Fruit fly (Drosophila melanogaster) whole organism, embryonic: ENCODE data around the gene Hnf4.

Experiments used
- ATbp ChIP-seq: fragments of 200-800 bp; sonication (Bioruptor generic); optimal IDR thresholded peaks from 2 replicates; lab custom pipeline; 2017; ENCODE audit warnings: missing biosample characterization, mild to moderate bottlenecking, missing genetic modification characterization, missing genetic modification reagents
- Adf1 ChIP-seq: fragments of 200-800 bp; sonication (Bioruptor generic); IDR thresholded peaks from 2 replicates; pipeline ENCODE4 v1.3.6; 2022; ENCODE audit warnings: missing biosample characterization, missing genetic modification characterization
- Aef1 ChIP-seq: fragments of 200-800 bp; sonication (Bioruptor generic); IDR thresholded peaks from 3 replicates; pipeline ENCODE4 v1.3.6; 2022; ENCODE audit warnings: missing biosample characterization, missing genetic modification characterization
- Atf6 ChIP-seq: fragments of 200-800 bp; sonication (Bioruptor generic); IDR thresholded peaks from 2 replicates; pipeline ENCODE4 v1.3.6; 2022; ENCODE audit warnings: missing biosample characterization, missing genetic modification characterization
- Awh ChIP-seq: fragments of 200-800 bp; sonication (Bioruptor generic); IDR thresholded peaks from 2 replicates; pipeline ENCODE4, ENCODE4 v1.3.6; 2022; ENCODE audit warnings: missing biosample characterization, missing genetic modification characterization
- CG10366 ChIP-seq: fragments of 200-800 bp; sonication (Bioruptor generic); IDR thresholded peaks from 2 replicates; pipeline ENCODE4 v1.3.6; 2022; ENCODE audit warnings: missing biosample characterization, missing genetic modification characterization
- CG10565 ChIP-seq: fragments of 200-800 bp; sonication (Bioruptor generic); optimal IDR thresholded peaks from 3 replicates; lab custom pipeline; 2016; ENCODE audit warnings: missing biosample characterization, mild to moderate bottlenecking, missing genetic modification characterization
- CG11247 ChIP-seq: fragments of 200-800 bp; sonication (Bioruptor generic); IDR thresholded peaks from 2 replicates; pipeline ENCODE4 v1.3.6; 2022; ENCODE audit warnings: missing biosample characterization, missing genetic modification characterization
- CG11695 ChIP-seq: fragments of 200-800 bp; sonication (Bioruptor generic); IDR thresholded peaks from 3 replicates; pipeline ENCODE4 v1.3.6; 2022; ENCODE audit warnings: missing biosample characterization, missing genetic modification characterization
- CG14014 ChIP-seq: fragments of 200-800 bp; sonication (Bioruptor generic); IDR thresholded peaks from 2 replicates; pipeline ENCODE4 v1.3.6; 2022; ENCODE audit warnings: missing biosample characterization, missing genetic modification characterization
- CG14441 ChIP-seq: fragments of 200-800 bp; sonication (Bioruptor generic); IDR thresholded peaks from 2 replicates; pipeline ENCODE4 v1.3.6; 2022; ENCODE audit warnings: missing biosample characterization, missing genetic modification characterization
- CG15269 ChIP-seq: fragments of 200-800 bp; sonication (Bioruptor generic); optimal IDR thresholded peaks from 2 replicates; lab custom pipeline; 2018; ENCODE audit warnings: missing biosample characterization, mild to moderate bottlenecking, missing genetic modification characterization, moderate library complexity
- CG1603 ChIP-seq: fragments of 200-800 bp; sonication (Bioruptor generic); optimal IDR thresholded peaks from 2 replicates; lab custom pipeline; 2019; ENCODE audit warnings: missing biosample characterization, mild to moderate bottlenecking, missing genetic modification characterization, moderate library complexity
- CG2678 ChIP-seq: fragments of 200-800 bp; sonication (Bioruptor generic); optimal IDR thresholded peaks from 3 replicates; lab custom pipeline; 2019; ENCODE audit warnings: missing biosample characterization, mild to moderate bottlenecking, missing genetic modification characterization, moderate library complexity
- CG2712 ChIP-seq: fragments of 200-800 bp; optimal IDR thresholded peaks from 3 replicates; lab custom pipeline; 2019; ENCODE audit warnings: missing biosample characterization, mild to moderate bottlenecking, missing genetic modification characterization, moderate library complexity
- CG4730 ChIP-seq: fragments of 200-800 bp; sonication (Bioruptor generic); IDR thresholded peaks from 2 replicates; pipeline ENCODE4 v1.3.6; 2022; ENCODE audit warnings: missing biosample characterization, missing genetic modification characterization
- ERR ChIP-seq: fragments of 200-800 bp; sonication (Bioruptor generic); optimal IDR thresholded peaks from 2 replicates; lab custom pipeline; 2016; ENCODE audit warnings: missing biosample characterization, missing genetic modification characterization
- Gug ChIP-seq: fragments of 200-800 bp; sonication (Bioruptor generic); IDR thresholded peaks from 4 replicates; pipeline ENCODE4 v1.3.6; 2022; ENCODE audit warnings: missing biosample characterization, missing genetic modification characterization
- H15 ChIP-seq: fragments of 200-800 bp; sonication (Bioruptor generic); IDR thresholded peaks from 3 replicates; pipeline ENCODE4 v1.3.6; 2022; ENCODE audit warnings: missing biosample characterization, missing genetic modification characterization
- HLH4C ChIP-seq: fragments of 200-800 bp; sonication (Bioruptor generic); IDR thresholded peaks from 3 replicates; pipeline ENCODE4 v1.3.6; 2022; ENCODE audit warnings: missing biosample characterization, missing genetic modification characterization; ENCODE audit not compliant: partially characterized antibody
- Hey ChIP-seq: fragments of 200-800 bp; sonication (Bioruptor generic); optimal IDR thresholded peaks from 3 replicates; lab custom pipeline; 2018; ENCODE audit warnings: missing biosample characterization, mild to moderate bottlenecking, missing genetic modification characterization
- Hr51 ChIP-seq, 2 experiments: fragments of 200-800 bp; sonication (Bioruptor generic); optimal IDR thresholded peaks; 2 replicates in 1 of 2; 3 replicates in 1 of 2; lab custom pipeline; 2016 to 2018; ENCODE audit warnings: missing biosample characterization in 2 of 2, missing genetic modification characterization in 2 of 2, mild to moderate bottlenecking in 1 of 2, moderate library complexity in 1 of 2
- Max ChIP-seq: fragments of 200-800 bp; sonication (Bioruptor generic); optimal IDR thresholded peaks from 2 replicates; lab custom pipeline; 2016; ENCODE audit warnings: missing biosample characterization, mild to moderate bottlenecking, missing genetic modification characterization
- PHDP ChIP-seq: fragments of 200-800 bp; sonication (Bioruptor generic); optimal IDR thresholded peaks from 3 replicates; lab custom pipeline; 2018; ENCODE audit warnings: missing biosample characterization, mild to moderate bottlenecking, missing genetic modification characterization, moderate library complexity
- Rfx ChIP-seq: fragments of 200-800 bp; sonication (Bioruptor generic); IDR thresholded peaks from 2 replicates; pipeline ENCODE4 v1.3.6; 2022; ENCODE audit warnings: missing biosample characterization, missing genetic modification characterization
- Six4 ChIP-seq: fragments of 200-800 bp; sonication (Bioruptor generic); optimal IDR thresholded peaks from 2 replicates; lab custom pipeline; 2016; ENCODE audit warnings: missing biosample characterization, missing genetic modification characterization
- Sox100B ChIP-seq: fragments of 200-800 bp; sonication (Bioruptor generic); optimal IDR thresholded peaks from 3 replicates; lab custom pipeline; 2018; ENCODE audit warnings: missing biosample characterization, mild to moderate bottlenecking, missing genetic modification characterization
- Xbp1 ChIP-seq: fragments of 200-800 bp; sonication (Bioruptor generic); optimal IDR thresholded peaks from 3 replicates; lab custom pipeline; 2016; ENCODE audit warnings: missing biosample characterization, mild to moderate bottlenecking, missing genetic modification characterization
- ase ChIP-seq: fragments of 200-800 bp; sonication (Bioruptor generic); IDR thresholded peaks from 3 replicates; pipeline ENCODE4 v1.3.6; 2022; ENCODE audit warnings: missing biosample characterization, missing genetic modification characterization
- bbx ChIP-seq: fragments of 200-800 bp; sonication (Bioruptor generic); IDR thresholded peaks from 2 replicates; pipeline ENCODE4 v1.3.6; 2022; ENCODE audit warnings: missing biosample characterization, missing genetic modification characterization; ENCODE audit not compliant: partially characterized antibody
- bowl ChIP-seq: fragments of 200-800 bp; sonication (Bioruptor generic); IDR thresholded peaks from 2 replicates; pipeline ENCODE4 v1.3.6; 2022; ENCODE audit warnings: missing biosample characterization, missing genetic modification characterization
- chinmo ChIP-seq: fragments of 200-800 bp; sonication (Bioruptor generic); IDR thresholded peaks from 4 replicates; pipeline ENCODE4 v1.3.6; 2022; ENCODE audit warnings: missing biosample characterization, missing genetic modification characterization; ENCODE audit not compliant: partially characterized antibody
- corto ChIP-seq: fragments of 200-800 bp; sonication (Bioruptor generic); optimal IDR thresholded peaks from 2 replicates; lab custom pipeline; 2016; ENCODE audit warnings: missing biosample characterization, mild to moderate bottlenecking, missing genetic modification characterization, moderate library complexity
- crol ChIP-seq: fragments of 200-800 bp; sonication (Bioruptor generic); IDR thresholded peaks from 2 replicates; pipeline ENCODE4 v1.3.6; 2022; ENCODE audit warnings: missing biosample characterization, missing genetic modification characterization
- dmrt99B ChIP-seq: fragments of 200-800 bp; sonication (Bioruptor generic); optimal IDR thresholded peaks from 2 replicates; lab custom pipeline; 2018; ENCODE audit warnings: missing biosample characterization, mild to moderate bottlenecking, missing genetic modification characterization, moderate library complexity
- exex ChIP-seq: fragments of 200-800 bp; sonication (Bioruptor generic); optimal IDR thresholded peaks from 4 replicates; lab custom pipeline; 2018; ENCODE audit warnings: missing biosample characterization, mild to moderate bottlenecking, missing genetic modification characterization, moderate library complexity
- fd96Cb ChIP-seq: fragments of 200-800 bp; sonication (Bioruptor generic); optimal IDR thresholded peaks from 2 replicates; lab custom pipeline; 2018; ENCODE audit warnings: missing biosample characterization, mild to moderate bottlenecking, missing genetic modification characterization, moderate library complexity
- gsb ChIP-seq: fragments of 200-800 bp; sonication (Bioruptor generic); IDR thresholded peaks from 2 replicates; pipeline ENCODE4 v1.3.6; 2022; ENCODE audit warnings: missing biosample characterization, missing genetic modification characterization
- her ChIP-seq: fragments of 200-800 bp; sonication (Bioruptor generic); optimal IDR thresholded peaks from 2 replicates; lab custom pipeline; 2016; ENCODE audit warnings: missing biosample characterization, missing genetic modification characterization
- jumu ChIP-seq: fragments of 200-800 bp; sonication (Bioruptor generic); optimal IDR thresholded peaks from 3 replicates; lab custom pipeline; 2016; ENCODE audit warnings: missing biosample characterization, missing genetic modification characterization
- kah ChIP-seq: fragments of 200-800 bp; sonication (Bioruptor generic); optimal IDR thresholded peaks from 2 replicates; lab custom pipeline; 2018; ENCODE audit warnings: missing biosample characterization, mild to moderate bottlenecking, missing genetic modification characterization
- lilli ChIP-seq: fragments of 200-800 bp; sonication (Bioruptor generic); optimal IDR thresholded peaks from 3 replicates; lab custom pipeline; 2016; ENCODE audit warnings: missing biosample characterization, missing genetic modification characterization
- mam ChIP-seq: fragments of 200-800 bp; sonication (Bioruptor generic); optimal IDR thresholded peaks from 3 replicates; lab custom pipeline; 2016; ENCODE audit warnings: missing biosample characterization, missing genetic modification characterization
- mirr ChIP-seq: fragments of 200-800 bp; sonication (Bioruptor generic); optimal IDR thresholded peaks from 3 replicates; lab custom pipeline; 2018; ENCODE audit warnings: missing biosample characterization, mild to moderate bottlenecking, missing genetic modification characterization
- ranshi ChIP-seq: fragments of 200-800 bp; sonication (Bioruptor generic); IDR thresholded peaks from 2 replicates; pipeline ENCODE4 v1.3.6; 2022; ENCODE audit warnings: missing biosample characterization, missing genetic modification characterization
- row ChIP-seq: fragments of 200-800 bp; sonication (Bioruptor generic); IDR thresholded peaks from 3 replicates; pipeline ENCODE4 v1.3.6; 2022; ENCODE audit warnings: missing biosample characterization, missing genetic modification characterization
- stc ChIP-seq: fragments of 200-800 bp; sonication (Bioruptor generic); IDR thresholded peaks from 2 replicates; pipeline ENCODE4 v1.3.6; 2022; ENCODE audit warnings: missing biosample characterization, missing genetic modification characterization
- tgo ChIP-seq: fragments of 200-800 bp; sonication (Bioruptor generic); IDR thresholded peaks from 3 replicates; pipeline ENCODE4 v1.3.6; 2022; ENCODE audit warnings: missing biosample characterization, missing genetic modification characterization
- toy ChIP-seq: fragments of 200-800 bp; sonication (Bioruptor generic); IDR thresholded peaks from 2 replicates; pipeline ENCODE4 v1.3.6; 2022; ENCODE audit warnings: missing biosample characterization, missing genetic modification characterization
- trh ChIP-seq: fragments of 200-800 bp; sonication (Bioruptor generic); optimal IDR thresholded peaks from 2 replicates; lab custom pipeline; 2016; ENCODE audit warnings: missing biosample characterization, missing genetic modification characterization
- zfh2 ChIP-seq: fragments of 200-800 bp; sonication (Bioruptor generic); optimal IDR thresholded peaks from 2 replicates; lab custom pipeline; 2016; ENCODE audit warnings: missing biosample characterization, missing genetic modification characterization

Gene Hnf4

dm6 chr2L:8734304-8734703 lies 24.9 kb upstream of the Hnf4 start (continued):
- no peak for TF ChIP-seq Adf1 (GFP tag; lab: Robert Waterston, UW)
- no peak for TF ChIP-seq CG2678 (tag; lab: Kevin White, UChicago)
- no peak for TF ChIP-seq CG10366 (GFP tag; lab: Robert Waterston, UW)
- 0 out of 2 replicates have a peak, but pooled peaks have one; percentile 18 for TF ChIP-seq stc (GFP tag; lab: Robert Waterston, UW)
- peak; percentile 32; the same call in 1 of the 2 replicates for TF ChIP-seq Rfx (GFP tag; lab: Robert Waterston, UW)
- TF ChIP-seq ATbp (GFP tag; lab: Kevin White, UChicago): no peak
- TF ChIP-seq CG14014 (GFP tag; lab: Robert Waterston, UW): no peak
- no peak for TF ChIP-seq toy (GFP tag; lab: Robert Waterston, UW)
- TF ChIP-seq bowl: no peak
- no peak for TF ChIP-seq Gug
- no peak for TF ChIP-seq gsb (GFP tag; lab: Robert Waterston, UW)
- TF ChIP-seq crol: peak; percentile 91
- no peak for TF ChIP-seq Max (GFP tag; lab: Kevin White, UChicago)
- no peak for TF ChIP-seq Atf6 (GFP tag; lab: Robert Waterston, UW)
- TF ChIP-seq corto: no peak
- no peak for TF ChIP-seq CG4730 (GFP tag; lab: Robert Waterston, UW)
- no peak for TF ChIP-seq Sox100B (GFP tag; lab: Kevin White, UChicago)
- TF ChIP-seq Six4 (GFP tag; lab: Kevin White, UChicago): no peak
- TF ChIP-seq mirr (GFP tag; lab: Kevin White, UChicago): peak; percentile 58
- TF ChIP-seq CG14441 (GFP tag; lab: Robert Waterston, UW): no peak
- no peak for TF ChIP-seq mam
- TF ChIP-seq Hey (tag; lab: Kevin White, UChicago): peak; percentile 32
- no peak for TF ChIP-seq bbx (GFP tag; lab: Robert Waterston, UW)

DNA sequence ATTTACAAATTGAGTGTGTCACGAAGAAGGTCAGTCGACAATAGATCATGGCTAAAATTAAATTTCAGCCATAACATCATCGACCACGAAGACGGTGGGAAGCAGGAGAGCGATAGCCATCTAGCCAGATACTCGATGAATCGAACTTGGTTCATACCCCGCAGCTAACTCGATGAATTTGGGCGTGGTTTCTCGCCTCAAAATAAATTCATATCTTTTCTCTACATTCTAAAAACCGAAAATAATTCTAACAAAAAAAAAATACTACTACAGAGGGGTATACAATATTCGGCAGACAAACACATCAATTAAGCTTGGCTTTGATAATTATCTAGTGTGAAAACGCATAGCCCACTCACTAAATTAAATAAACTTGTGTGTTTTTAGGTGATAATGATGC lies 23.3 kb upstream of the Hnf4 start:
- peak; percentile 52; the same call in 1 of the 3 replicates for TF ChIP-seq Aef1
- peak; percentile 72 for TF ChIP-seq H15 (GFP tag; lab: Robert Waterston, UW)
- TF ChIP-seq CG10565: no peak
- TF ChIP-seq HLH4C: peak; percentile 44; the same call in 1 of the 3 replicates
- TF ChIP-seq CG2712: peak; percentile 5
- TF ChIP-seq CG15269 (tag; lab: Kevin White, UChicago): peak; percentile 29
- TF ChIP-seq trh: peak; percentile 18
- TF ChIP-seq her (GFP tag; lab: Kevin White, UChicago): no peak
- peak in 1 of 2 experiments; percentile 46 for TF ChIP-seq Hr51 (GFP tag; optimal IDR thresholded peaks at IDR 0.05; lab: Kevin White, UChicago)
- TF ChIP-seq jumu (GFP tag; lab: Kevin White, UChicago): no peak
- TF ChIP-seq CG11695 (GFP tag; lab: Robert Waterston, UW): no peak; the same call in 2 of the 3 replicates
- no peak for TF ChIP-seq ERR (GFP tag; lab: Kevin White, UChicago)
- no peak for TF ChIP-seq CG11247 (GFP tag; lab: Robert Waterston, UW)
- peak; percentile 36; the same call in 2 of the 3 replicates for TF ChIP-seq tgo (GFP tag; lab: Robert Waterston, UW)
- peak; percentile 15 for TF ChIP-seq fd96Cb
- TF ChIP-seq Rfx (GFP tag; lab: Robert Waterston, UW): peak; percentile 41; the same call in 1 of the 2 replicates
- TF ChIP-seq PHDP (tag; lab: Kevin White, UChicago): no peak
- TF ChIP-seq lilli (GFP tag; lab: Kevin White, UChicago): peak; percentile 34
- TF ChIP-seq kah (GFP tag; lab: Kevin White, UChicago): no peak
- peak; percentile 70 for TF ChIP-seq row (GFP tag; lab: Robert Waterston, UW)
- peak; percentile 57; the same call in 1 of the 4 replicates for TF ChIP-seq chinmo (GFP tag; lab: Robert Waterston, UW)
- TF ChIP-seq ranshi: 0 out of 2 replicates have a peak, but pooled peaks have one; percentile 14
- peak; percentile 50; the same call in 1 of the 3 replicates for TF ChIP-seq ase
- TF ChIP-seq CG1603: peak; percentile 33
- peak; percentile 2 for TF ChIP-seq Xbp1 (GFP tag; lab: Kevin White, UChicago)
- peak; percentile 33 for TF ChIP-seq zfh2 (GFP tag; lab: Kevin White, UChicago)
- peak; percentile 62 for TF ChIP-seq Awh
- peak; percentile 68 for TF ChIP-seq dmrt99B (tag; lab: Kevin White, UChicago)
- TF ChIP-seq exex (tag; lab: Kevin White, UChicago): no peak
